Fruit fly (Drosophila melanogaster) whole organism, embryonic: Measurements from ENCODE around the gene shv.

Experiments
- Bteb2 ChIP-seq: fragments of 200-800 bp; sonication (Bioruptor generic); optimal IDR thresholded peaks from 2 replicates; lab custom pipeline; 2016; ENCODE audit warnings: missing biosample characterization, missing genetic modification characterization
- C15 ChIP-seq: fragments of 200-800 bp; sonication (Bioruptor generic); IDR thresholded peaks from 3 replicates; pipeline ENCODE4 v1.3.6; 2022; ENCODE audit warnings: missing biosample characterization, missing genetic modification characterization
- CG11696 ChIP-seq: fragments of 200-800 bp; sonication (Bioruptor generic); IDR thresholded peaks from 2 replicates; pipeline ENCODE4 v1.3.6; 2022; ENCODE audit warnings: missing biosample characterization, missing genetic modification characterization
- CG11723 ChIP-seq: fragments of 200-800 bp; sonication (Bioruptor generic); optimal IDR thresholded peaks from 2 replicates; lab custom pipeline; 2017; ENCODE audit warnings: missing biosample characterization, mild to moderate bottlenecking, missing genetic modification characterization
- CG12236 ChIP-seq: fragments of 200-800 bp; sonication (Bioruptor generic); optimal IDR thresholded peaks from 2 replicates; lab custom pipeline; 2016; ENCODE audit warnings: missing biosample characterization, missing genetic modification characterization
- CG12391 ChIP-seq: fragments of 200-800 bp; sonication (Bioruptor generic); optimal IDR thresholded peaks from 3 replicates; lab custom pipeline; 2018; ENCODE audit warnings: missing biosample characterization, mild to moderate bottlenecking, missing genetic modification characterization, moderate library complexity
- CG12744 ChIP-seq: fragments of 200-800 bp; sonication (Bioruptor generic); optimal IDR thresholded peaks from 2 replicates; lab custom pipeline; 2016; ENCODE audit warnings: missing biosample characterization, missing genetic modification characterization
- CG13123 ChIP-seq: fragments of 200-800 bp; sonication (Bioruptor generic); optimal IDR thresholded peaks from 2 replicates; lab custom pipeline; 2016; ENCODE audit warnings: missing biosample characterization, missing genetic modification characterization
- CG15696 ChIP-seq: fragments of 200-800 bp; sonication (Bioruptor generic); optimal IDR thresholded peaks from 2 replicates; lab custom pipeline; 2019; ENCODE audit warnings: missing biosample characterization, mild to moderate bottlenecking, missing genetic modification characterization, moderate library complexity
- CG16813 ChIP-seq: fragments of 200-800 bp; sonication (Bioruptor generic); IDR thresholded peaks from 3 replicates; pipeline ENCODE4 v1.3.6; 2022; ENCODE audit warnings: missing biosample characterization, missing genetic modification characterization; ENCODE audit not compliant: partially characterized antibody
- CG17829 ChIP-seq: fragments of 200-800 bp; optimal IDR thresholded peaks from 2 replicates; lab custom pipeline; 2019; ENCODE audit warnings: missing biosample characterization, mild to moderate bottlenecking, missing genetic modification characterization, moderate library complexity
- CG2129 ChIP-seq: fragments of 200-800 bp; sonication (Bioruptor generic); IDR thresholded peaks from 2 replicates; pipeline ENCODE4 v1.3.6; 2022; ENCODE audit warnings: missing biosample characterization, missing genetic modification characterization; ENCODE audit not compliant: partially characterized antibody
- CG34224 ChIP-seq: fragments of 200-800 bp; sonication (Bioruptor generic); IDR thresholded peaks from 3 replicates; pipeline ENCODE4 v1.3.6; 2022; ENCODE audit warnings: missing biosample characterization, missing genetic modification characterization; ENCODE audit not compliant: partially characterized antibody
- CG34422 ChIP-seq: fragments of 200-800 bp; sonication (Bioruptor generic); IDR thresholded peaks from 3 replicates; pipeline ENCODE4 v1.3.6; 2022; ENCODE audit warnings: missing biosample characterization, missing genetic modification characterization
- CG3838 ChIP-seq: fragments of 200-800 bp; sonication (Bioruptor generic); optimal IDR thresholded peaks from 3 replicates; lab custom pipeline; 2016; ENCODE audit warnings: missing biosample characterization, missing genetic modification characterization
- CG42726 ChIP-seq: fragments of 200-800 bp; sonication (Bioruptor generic); IDR thresholded peaks from 2 replicates; pipeline ENCODE4 v1.3.6; 2022; ENCODE audit warnings: missing biosample characterization, missing genetic modification characterization; ENCODE audit not compliant: partially characterized antibody
- CG4328 ChIP-seq: fragments of 200-800 bp; sonication (Bioruptor generic); optimal IDR thresholded peaks from 3 replicates; lab custom pipeline; 2017; ENCODE audit warnings: missing biosample characterization, missing genetic modification reagents, missing genetic modification characterization
- CG43689 ChIP-seq: fragments of 200-800 bp; sonication (Bioruptor generic); IDR thresholded peaks from 2 replicates; pipeline ENCODE4 v1.3.6; 2022; ENCODE audit warnings: missing biosample characterization, missing genetic modification characterization
- CG4404 ChIP-seq: fragments of 200-800 bp; sonication (Bioruptor generic); IDR thresholded peaks from 2 replicates; pipeline ENCODE4 v1.3.6; 2022; ENCODE audit warnings: missing biosample characterization, missing genetic modification characterization
- CG4617 ChIP-seq: fragments of 200-800 bp; sonication (Bioruptor generic); optimal IDR thresholded peaks from 3 replicates; lab custom pipeline; 2016; ENCODE audit warnings: missing biosample characterization, missing genetic modification characterization, borderline replicate concordance
- CG6689 ChIP-seq: fragments of 200-800 bp; sonication (Bioruptor generic); IDR thresholded peaks from 2 replicates; pipeline ENCODE4 v1.3.6; 2022; ENCODE audit warnings: missing biosample characterization, missing genetic modification characterization
- CG6813 ChIP-seq: fragments of 200-800 bp; sonication (Bioruptor generic); optimal IDR thresholded peaks from 2 replicates; lab custom pipeline; 2017; ENCODE audit warnings: missing biosample characterization, missing genetic modification characterization, mild to moderate bottlenecking, moderate library complexity, missing genetic modification reagents
- CG7839 ChIP-seq: fragments of 200-800 bp; sonication (Bioruptor generic); optimal IDR thresholded peaks from 3 replicates; lab custom pipeline; 2018; ENCODE audit warnings: missing biosample characterization, mild to moderate bottlenecking, missing genetic modification characterization, moderate library complexity
- CG8388 ChIP-seq: fragments of 200-800 bp; sonication (Bioruptor generic); optimal IDR thresholded peaks from 2 replicates; lab custom pipeline; 2019; ENCODE audit warnings: missing biosample characterization, mild to moderate bottlenecking, missing genetic modification characterization, moderate library complexity
- Dek ChIP-seq: fragments of 200-800 bp; sonication (Bioruptor generic); optimal IDR thresholded peaks from 3 replicates; lab custom pipeline; 2019; ENCODE audit warnings: missing biosample characterization, mild to moderate bottlenecking, missing genetic modification characterization, moderate library complexity
- Dip2 ChIP-seq: fragments of 200-800 bp; sonication (Bioruptor generic); IDR thresholded peaks from 2 replicates; pipeline ENCODE4 v1.3.6; 2022; ENCODE audit warnings: missing biosample characterization, missing genetic modification characterization
- Doc3 ChIP-seq: fragments of 200-800 bp; sonication (Bioruptor generic); IDR thresholded peaks from 3 replicates; pipeline ENCODE4 v1.3.6; 2022; ENCODE audit warnings: missing biosample characterization, missing genetic modification characterization; ENCODE audit not compliant: partially characterized antibody
- Fer1 ChIP-seq: fragments of 200-800 bp; sonication (Bioruptor generic); optimal IDR thresholded peaks from 2 replicates; lab custom pipeline; 2017; ENCODE audit warnings: missing biosample characterization, mild to moderate bottlenecking, missing genetic modification characterization
- Fer2 ChIP-seq: fragments of 200-800 bp; sonication (Bioruptor generic); optimal IDR thresholded peaks from 2 replicates; lab custom pipeline; 2018; ENCODE audit warnings: missing biosample characterization, mild to moderate bottlenecking, missing genetic modification characterization, moderate library complexity
- Hand ChIP-seq: fragments of 200-800 bp; sonication (Bioruptor generic); optimal IDR thresholded peaks from 2 replicates; lab custom pipeline; 2017; ENCODE audit warnings: mild to moderate bottlenecking, missing biosample characterization, missing genetic modification reagents, missing genetic modification characterization
- Mes4 ChIP-seq: fragments of 200-800 bp; sonication (Bioruptor generic); optimal IDR thresholded peaks from 2 replicates; lab custom pipeline; 2016; ENCODE audit warnings: missing biosample characterization, missing genetic modification characterization
- Myb ChIP-seq: fragments of 200-800 bp; sonication (Bioruptor generic); optimal IDR thresholded peaks from 2 replicates; lab custom pipeline; 2016; ENCODE audit warnings: missing biosample characterization, missing genetic modification characterization
- bab2 ChIP-seq: fragments of 200-800 bp; sonication (Bioruptor generic); optimal IDR thresholded peaks from 2 replicates; lab custom pipeline; 2016; ENCODE audit warnings: missing biosample characterization, missing genetic modification characterization
- chinmo ChIP-seq: fragments of 200-800 bp; sonication (Bioruptor generic); IDR thresholded peaks from 4 replicates; pipeline ENCODE4 v1.3.6; 2022; ENCODE audit warnings: missing biosample characterization, missing genetic modification characterization; ENCODE audit not compliant: partially characterized antibody
- crc ChIP-seq: fragments of 200-800 bp; sonication (Bioruptor generic); optimal IDR thresholded peaks from 2 replicates; lab custom pipeline; 2016; ENCODE audit warnings: missing biosample characterization, missing genetic modification characterization
- crp ChIP-seq, 2 experiments: fragments of 200-800 bp; sonication (Bioruptor generic); optimal IDR thresholded peaks; 2 replicates in 1 of 2; 3 replicates in 1 of 2; lab custom pipeline; 2017; ENCODE audit warnings: missing biosample characterization in 2 of 2, missing genetic modification characterization in 2 of 2, mild to moderate bottlenecking in 1 of 2, moderate library complexity in 1 of 2
- dpn ChIP-seq, 2 experiments: fragments of 200-800 bp; sonication (Bioruptor generic); optimal IDR thresholded peaks; 3 replicates each; lab custom pipeline; 2016; ENCODE audit warnings: missing biosample characterization in 2 of 2, missing genetic modification characterization in 2 of 2
- ems ChIP-seq: fragments of 200-800 bp; sonication (Bioruptor generic); optimal IDR thresholded peaks from 3 replicates; lab custom pipeline; 2016; ENCODE audit warnings: missing biosample characterization, missing genetic modification characterization
- en ChIP-seq: fragments of 200-800 bp; sonication (Bioruptor generic); optimal IDR thresholded peaks from 2 replicates; lab custom pipeline; 2016; ENCODE audit warnings: missing biosample characterization, missing genetic modification characterization
- gcm ChIP-seq: fragments of 200-800 bp; sonication (Bioruptor generic); optimal IDR thresholded peaks from 2 replicates; lab custom pipeline; 2019; ENCODE audit warnings: missing biosample characterization, mild to moderate bottlenecking, missing genetic modification characterization, moderate library complexity
- lmd ChIP-seq: fragments of 200-800 bp; sonication (Bioruptor generic); IDR thresholded peaks from 2 replicates; pipeline ENCODE4 v1.3.6; 2022; ENCODE audit warnings: missing biosample characterization, missing genetic modification characterization
- mam ChIP-seq: fragments of 200-800 bp; sonication (Bioruptor generic); optimal IDR thresholded peaks from 3 replicates; lab custom pipeline; 2016; ENCODE audit warnings: missing biosample characterization, missing genetic modification characterization
- onecut ChIP-seq: fragments of 200-800 bp; sonication (Bioruptor generic); IDR thresholded peaks from 2 replicates; pipeline ENCODE4 v1.3.6; 2022; ENCODE audit warnings: missing biosample characterization, missing genetic modification characterization
- pita ChIP-seq: fragments of 200-800 bp; sonication (Bioruptor generic); optimal IDR thresholded peaks from 2 replicates; lab custom pipeline; 2017; ENCODE audit warnings: missing biosample characterization, mild to moderate bottlenecking, missing genetic modification characterization
- pzg ChIP-seq: fragments of 200-800 bp; sonication (Bioruptor generic); optimal IDR thresholded peaks from 3 replicates; lab custom pipeline; 2018; ENCODE audit warnings: missing biosample characterization, mild to moderate bottlenecking, missing genetic modification characterization, moderate library complexity
- rib ChIP-seq: fragments of 200-800 bp; sonication (Bioruptor generic); IDR thresholded peaks from 2 replicates; pipeline ENCODE4 v1.3.6; 2022; ENCODE audit warnings: missing biosample characterization, missing genetic modification characterization
- sens ChIP-seq: fragments of 200-800 bp; sonication (Bioruptor generic); peaks from one replicate; lab custom pipeline; 2016; ENCODE audit warnings: missing biosample characterization, missing genetic modification characterization
- sens-2 ChIP-seq: fragments of 200-800 bp; sonication (Bioruptor generic); IDR thresholded peaks from 2 replicates; pipeline ENCODE4 v1.3.6; 2022; ENCODE audit warnings: missing biosample characterization, missing genetic modification characterization
- ssp ChIP-seq: fragments of 200-800 bp; sonication (Bioruptor generic); IDR thresholded peaks from 2 replicates; pipeline ENCODE4 v1.3.6; 2022; ENCODE audit warnings: missing biosample characterization, missing genetic modification characterization
- tll ChIP-seq, 2 experiments: fragments of 200-800 bp in 1 of 2; fragments of >200 bp in 1 of 2; sonication (Bioruptor generic) in 1 of 2; optimal IDR thresholded peaks; 2 replicates each; lab custom pipeline; 2017 to 2019; ENCODE audit warnings: missing biosample characterization in 2 of 2, missing genetic modification characterization in 2 of 2, mild to moderate bottlenecking in 1 of 2, moderate library complexity in 1 of 2
- zfh1 ChIP-seq: fragments of 200-800 bp; sonication (Bioruptor generic); IDR thresholded peaks from 3 replicates; pipeline ENCODE4 v1.3.6; 2022; ENCODE audit warnings: missing biosample characterization, missing genetic modification characterization

Gene shv

DNA sequence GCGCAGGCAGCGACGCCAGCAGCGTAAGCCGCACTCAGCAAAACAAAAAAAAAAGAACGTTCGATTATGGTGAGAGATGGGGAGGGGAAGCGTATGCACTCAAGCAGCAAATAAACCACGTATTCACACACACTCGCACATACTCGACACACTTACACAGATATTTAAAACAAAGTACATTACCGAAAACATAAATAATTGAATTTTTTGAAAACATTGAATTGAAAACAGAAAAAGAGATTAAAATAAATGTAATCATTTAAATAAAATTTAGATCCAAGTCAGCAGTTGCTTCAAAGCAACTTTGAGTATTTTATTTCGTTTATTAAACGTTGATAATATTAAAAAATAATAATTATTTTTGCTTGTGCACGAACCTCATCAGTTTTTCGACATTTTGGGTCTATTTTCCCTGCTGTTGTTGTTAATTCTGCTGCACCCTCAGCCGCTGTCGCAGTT lies 18.1 kb downstream of the shv start (continued):
- TF ChIP-seq CG12391 (tag; lab: Kevin White, UChicago) (peak; percentile 81), crp (GFP tag; optimal IDR thresholded peaks at IDR 0.05; lab: Kevin White, UChicago) (no peak), CG7839 (tag; lab: Kevin White, UChicago) (peak; percentile 76), Doc3 (GFP tag; lab: Robert Waterston, UW) (no peak), ems (GFP tag; lab: Kevin White, UChicago) (no peak), crc (GFP tag; lab: Kevin White, UChicago) (no peak), bab2 (GFP tag; lab: Kevin White, UChicago) (no peak), en (GFP tag; lab: Kevin White, UChicago) (no peak), CG6689 (GFP tag; lab: Robert Waterston, UW) (no peak), Dek (tag; lab: Kevin White, UChicago) (peak; percentile 19), C15 (GFP tag; lab: Robert Waterston, UW) (no peak), chinmo (GFP tag; lab: Robert Waterston, UW) (peak; percentile 64; the same call in 2 of the 4 replicates), CG11723 (peak; percentile 11), Fer2 (tag; lab: Kevin White, UChicago) (peak; percentile 20), CG8388 (GFP tag; lab: Kevin White, UChicago) (peak; percentile 65), CG4404 (GFP tag; lab: Robert Waterston, UW) (no peak), dpn (GFP tag; optimal IDR thresholded peaks at IDR 0.05; lab: Kevin White, UChicago) (peak in 1 of 2 experiments; percentile 20), CG34224 (GFP tag; lab: Robert Waterston, UW) (no peak), gcm (GFP tag; lab: Kevin White, UChicago) (peak; percentile 71), rib (no peak), Dip2 (GFP tag; lab: Robert Waterston, UW) (no peak), ssp (GFP tag; lab: Robert Waterston, UW) (no peak), CG43689 (no peak), Myb (no peak), sens-2 (GFP tag; lab: Robert Waterston, UW) (no peak), CG12236 (GFP tag; lab: Kevin White, UChicago) (no peak), CG4617 (GFP tag; lab: Kevin White, UChicago) (no peak), pita (GFP tag; lab: Kevin White, UChicago) (no peak), tll (GFP tag; optimal IDR thresholded peaks at IDR 0.05; lab: Kevin White, UChicago) (no peak), Hand (GFP tag; lab: Kevin White, UChicago) (peak; percentile 33), CG16813 (GFP tag; lab: Robert Waterston, UW) (no peak), Fer1 (GFP tag; lab: Kevin White, UChicago) (peak; percentile 71), CG42726 (GFP tag; lab: Robert Waterston, UW) (no peak), Mes4 (GFP tag; lab: Kevin White, UChicago) (no peak), Bteb2 (GFP tag; lab: Kevin White, UChicago) (no peak), CG2129 (GFP tag; lab: Robert Waterston, UW) (no peak), CG6813 (GFP tag; lab: Kevin White, UChicago) (peak; percentile 1), sens (GFP tag; lab: Kevin White, UChicago) (no peak), CG17829 (peak; percentile 35), CG4328 (no peak), CG11696 (GFP tag; lab: Robert Waterston, UW) (no peak), zfh1 (GFP tag; lab: Robert Waterston, UW) (no peak), lmd (GFP tag; lab: Robert Waterston, UW) (no peak; the same call in 1 of the 2 replicates), CG12744 (no peak), CG3838 (GFP tag; lab: Kevin White, UChicago) (no peak), CG15696 (tag; lab: Kevin White, UChicago) (no peak), CG13123 (GFP tag; lab: Kevin White, UChicago) (no peak), onecut (GFP tag; lab: Robert Waterston, UW) (peak; percentile 10), CG34422 (GFP tag; lab: Robert Waterston, UW) (no peak), pzg (GFP tag; lab: Kevin White, UChicago) (no peak), mam (GFP tag; lab: Kevin White, UChicago) (no peak)
